Worm (Caenorhabditis elegans): Measurements from ENCODE around the gene Y47D7A.9.
A peak's percentile ranks its signal among the peaks of the same experiment; 100 is the strongest.

Y47D7A.9 gene

ce11 chrV:4450523-4451089, 26.8 kb upstream of the Y47D7A.9 start, which contains the start of gene rft-2:
Gene rft-2, minus strand, starts transcription at chrV:4450563.
- TF ChIP-seq cey-2 (tag; optimal IDR thresholded peaks at IDR 0.05; ENCODE audit: borderline replicate concordance, insufficient read depth), result no peak
- no peak for TF ChIP-seq pha-4 (GFP tag; IDR thresholded peaks at IDR 0.05)
- no peak for TF ChIP-seq pha-4 (tag; optimal IDR thresholded peaks at IDR 0.05)
- TF ChIP-seq dmd-8 (GFP tag; IDR thresholded peaks at IDR 0.05), result no peak
- no peak for TF ChIP-seq ceh-62 (tag; optimal IDR thresholded peaks at IDR 0.05)
- TF ChIP-seq zfp-2 (tag; optimal IDR thresholded peaks at IDR 0.05), result no peak
- TF ChIP-seq jun-1 (tag; optimal IDR thresholded peaks at IDR 0.05), result no peak
- no peak for TF ChIP-seq lin-39 (tag; optimal IDR thresholded peaks at IDR 0.05)
- TF ChIP-seq dpl-1 (GFP tag; optimal IDR thresholded peaks at IDR 0.05), result peak; percentile 91
- no peak for TF ChIP-seq daf-19 (GFP tag; conservative IDR thresholded peaks at IDR 0.05)
- no peak for TF ChIP-seq ceh-20 (GFP tag; IDR thresholded peaks at IDR 0.05)
- TF ChIP-seq hlh-11 (tag; optimal IDR thresholded peaks at IDR 0.05), result peak; percentile 35
- TF ChIP-seq daf-12 (tag; optimal IDR thresholded peaks at IDR 0.05), result no peak
- no peak for TF ChIP-seq ama-1 (optimal IDR thresholded peaks at IDR 0.05)
- no peak for TF ChIP-seq nhr-111 (GFP tag; optimal IDR thresholded peaks at IDR 0.05)
- no peak for TF ChIP-seq dmd-6 (GFP tag; IDR thresholded peaks at IDR 0.05)
- no peak for TF ChIP-seq nhr-42 (GFP tag; IDR thresholded peaks at IDR 0.05)
- no peak for TF ChIP-seq lin-15B (tag; optimal IDR thresholded peaks at IDR 0.05)
- TF ChIP-seq F26F4.8 (GFP tag; conservative IDR thresholded peaks at IDR 0.05), result no peak
- TF ChIP-seq ceh-82 (tag; optimal IDR thresholded peaks at IDR 0.05), result no peak
- TF ChIP-seq zag-1 (tag; optimal IDR thresholded peaks at IDR 0.05), result no peak
- peak; percentile 70 for TF ChIP-seq ces-1 (GFP tag; optimal IDR thresholded peaks at IDR 0.05)
- no peak for TF ChIP-seq ctbp-1 (GFP tag; IDR thresholded peaks at IDR 0.05)
- no peak for TF ChIP-seq Y75B8A.6 (GFP tag; IDR thresholded peaks at IDR 0.05)
- no peak for TF ChIP-seq F44E2.7 (GFP tag; IDR thresholded peaks at IDR 0.05)
- TF ChIP-seq nhr-10 (tag; optimal IDR thresholded peaks at IDR 0.05), result no peak
- TF ChIP-seq set-16 (GFP tag; IDR thresholded peaks at IDR 0.05), result no peak
- peak; percentile 45; the same call in 1 of the 2 replicates for TF ChIP-seq hmg-1.1 (GFP tag; IDR thresholded peaks at IDR 0.05)
- no peak for TF ChIP-seq lin-13 (GFP tag; optimal IDR thresholded peaks at IDR 0.05)
- peak; percentile 97 for TF ChIP-seq lin-38 (GFP tag; IDR thresholded peaks at IDR 0.05)
- no peak for TF ChIP-seq fos-1 (tag; optimal IDR thresholded peaks at IDR 0.05)
- TF ChIP-seq mdl-1 (tag; optimal IDR thresholded peaks at IDR 0.05), result peak in 1 of 2 experiments; percentile 7
- no peak for TF ChIP-seq ceh-28 (tag; optimal IDR thresholded peaks at IDR 0.05)
- no peak for TF ChIP-seq daf-16 (GFP tag; optimal IDR thresholded peaks at IDR 0.05)
- TF ChIP-seq daf-16 (tag; optimal IDR thresholded peaks at IDR 0.05), result peak; percentile 54
- TF ChIP-seq zfp-3 (GFP tag; conservative IDR thresholded peaks at IDR 0.05), result no peak
- no peak for TF ChIP-seq attf-4 (tag; optimal IDR thresholded peaks at IDR 0.05)
- no peak for TF ChIP-seq nhr-76 (tag; optimal IDR thresholded peaks at IDR 0.05)
- TF ChIP-seq nhr-6 (tag; optimal IDR thresholded peaks at IDR 0.05), result no peak
- TF ChIP-seq nhr-77 (tag; optimal IDR thresholded peaks at IDR 0.05), result peak; percentile 17
- no peak for TF ChIP-seq aha-1 (tag)
- TF ChIP-seq ceh-32 (tag; optimal IDR thresholded peaks at IDR 0.05; ENCODE audit: poor library complexity), result no peak
- no peak for TF ChIP-seq dve-1 (tag; optimal IDR thresholded peaks at IDR 0.05; ENCODE audit: insufficient read depth)
- TF ChIP-seq mep-1 (tag; optimal IDR thresholded peaks at IDR 0.05), result peak; percentile 55
- TF ChIP-seq lin-29 (GFP tag; IDR thresholded peaks at IDR 0.05), result no peak
- TF ChIP-seq F37D6.2 (tag; optimal IDR thresholded peaks at IDR 0.05), result peak; percentile 9
- no peak for TF ChIP-seq duxl-1 (tag; optimal IDR thresholded peaks at IDR 0.05; ENCODE audit: poor library complexity)
- no peak for TF ChIP-seq daf-8 (GFP tag; IDR thresholded peaks at IDR 0.05)
- TF ChIP-seq ZK337.2 (GFP tag; IDR thresholded peaks at IDR 0.05), result no peak
- TF ChIP-seq skn-1 (tag; optimal IDR thresholded peaks at IDR 0.05), result no peak
- no peak for TF ChIP-seq F49E8.2 (tag; optimal IDR thresholded peaks at IDR 0.05; ENCODE audit: borderline replicate concordance)
- no peak for TF ChIP-seq egl-27 (tag; optimal IDR thresholded peaks at IDR 0.05)
- TF ChIP-seq mes-2 (tag; optimal IDR thresholded peaks at IDR 0.05; ENCODE audit: poor library complexity, severe bottlenecking), result no peak

Data from whole organism, L4 larva.